Worm (Caenorhabditis elegans) whole organism, late embryonic: ENCODE results near the gene eif-1.

Experiments used
- C38D4.7 ChIP-seq: fragments of 200-800 bp; sonication (Bioruptor generic); optimal IDR thresholded peaks from 2 replicates; lab custom pipeline; 2018; ENCODE audit warnings: mild to moderate bottlenecking, missing genetic modification characterization, moderate library complexity, missing compliant biosample characterization
- F13H6.1 ChIP-seq: sonication (generic microtip); optimal IDR thresholded peaks from 2 replicates; lab custom pipeline; 2016; ENCODE audit warnings: missing genetic modification characterization, missing compliant biosample characterization
- K02D7.2 ChIP-seq: sonication (generic microtip); optimal IDR thresholded peaks from 2 replicates; lab custom pipeline; 2017; ENCODE audit warnings: mild to moderate bottlenecking, missing genetic modification characterization, missing compliant biosample characterization
- T23F11.4 ChIP-seq: fragments of 200-800 bp; sonication (Bioruptor generic); optimal IDR thresholded peaks from 2 replicates; lab custom pipeline; 2018; ENCODE audit warnings: mild to moderate bottlenecking, missing genetic modification characterization, missing compliant biosample characterization
- ama-1 ChIP-seq: fragments of 150-350 bp; optimal IDR thresholded peaks from 2 replicates; lab custom pipeline; 2014
- ceh-18 ChIP-seq: sonication (generic microtip); optimal IDR thresholded peaks from 2 replicates; lab custom pipeline; 2016; ENCODE audit warnings: missing genetic modification characterization, missing compliant biosample characterization
- ceh-24 ChIP-seq: sonication (generic microtip); optimal IDR thresholded peaks from 2 replicates; lab custom pipeline; 2016; ENCODE audit warnings: mild to moderate bottlenecking, missing genetic modification characterization, missing compliant biosample characterization
- ceh-31 ChIP-seq: sonication (generic microtip); optimal IDR thresholded peaks from 2 replicates; lab custom pipeline; 2016; ENCODE audit warnings: missing genetic modification characterization, missing compliant biosample characterization
- ceh-34 ChIP-seq: sonication (generic microtip); optimal IDR thresholded peaks from 2 replicates; lab custom pipeline; 2016; ENCODE audit warnings: mild to moderate bottlenecking, missing genetic modification characterization, missing compliant biosample characterization
- ceh-6 ChIP-seq: fragments of 200-800 bp; sonication (Bioruptor generic); optimal IDR thresholded peaks from 2 replicates; lab custom pipeline; 2018; ENCODE audit warnings: mild to moderate bottlenecking, missing genetic modification characterization, missing compliant biosample characterization
- elt-2 ChIP-seq: sonication (generic microtip); optimal IDR thresholded peaks from 2 replicates; lab custom pipeline; 2016; ENCODE audit warnings: missing genetic modification reagents, missing genetic modification characterization, missing compliant biosample characterization
- elt-4 ChIP-seq: sonication (generic microtip); optimal IDR thresholded peaks from 2 replicates; lab custom pipeline; 2016; ENCODE audit warnings: missing genetic modification characterization, missing compliant biosample characterization
- eyg-1 ChIP-seq: sonication (generic microtip); optimal IDR thresholded peaks from 2 replicates; lab custom pipeline; 2016; ENCODE audit warnings: missing genotype, missing genetic modification characterization, missing compliant biosample characterization
- fax-1 ChIP-seq: sonication (generic microtip); optimal IDR thresholded peaks from 2 replicates; lab custom pipeline; 2016; ENCODE audit warnings: missing genotype, missing genetic modification characterization, missing compliant biosample characterization
- fkh-6 ChIP-seq: sonication (generic microtip); optimal IDR thresholded peaks from 2 replicates; lab custom pipeline; 2016; ENCODE audit warnings: missing genetic modification characterization, missing compliant biosample characterization
- hlh-15 ChIP-seq: sonication (generic microtip); optimal IDR thresholded peaks from 2 replicates; lab custom pipeline; 2016; ENCODE audit warnings: missing genetic modification characterization, missing compliant biosample characterization
- hlh-6 ChIP-seq: sonication (generic microtip); optimal IDR thresholded peaks from 2 replicates; lab custom pipeline; 2016; ENCODE audit warnings: missing genotype, missing genetic modification characterization, missing compliant biosample characterization
- lin-11 ChIP-seq: fragments of 200-800 bp; sonication (Bioruptor generic); optimal IDR thresholded peaks from 2 replicates; lab custom pipeline; 2018; ENCODE audit warnings: mild to moderate bottlenecking, missing genetic modification characterization, missing compliant biosample characterization
- madf-2 ChIP-seq: sonication (generic microtip); optimal IDR thresholded peaks from 2 replicates; lab custom pipeline; 2017; ENCODE audit warnings: missing genetic modification characterization, missing compliant biosample characterization
- mec-3 ChIP-seq: sonication (generic microtip); optimal IDR thresholded peaks from 2 replicates; lab custom pipeline; 2016; ENCODE audit warnings: borderline replicate concordance, missing genetic modification characterization, missing compliant biosample characterization
- nhr-232 ChIP-seq: sonication (generic microtip); optimal IDR thresholded peaks from 2 replicates; lab custom pipeline; 2016; ENCODE audit warnings: missing genetic modification characterization, missing compliant biosample characterization
- npax-4 ChIP-seq: sonication (generic microtip); optimal IDR thresholded peaks from 2 replicates; lab custom pipeline; 2016; ENCODE audit warnings: missing genetic modification characterization, missing compliant biosample characterization
- odd-2 ChIP-seq: sonication (generic microtip); optimal IDR thresholded peaks from 2 replicates; lab custom pipeline; 2017; ENCODE audit warnings: antibody characterized with exemption, mild to moderate bottlenecking, missing genetic modification characterization, missing compliant biosample characterization
- pag-3 ChIP-seq: sonication (generic microtip); optimal IDR thresholded peaks from 2 replicates; lab custom pipeline; 2016; ENCODE audit warnings: missing compliant biosample characterization, missing genetic modification characterization, borderline replicate concordance
- pha-4 ChIP-seq: fragments of 150-350 bp; optimal IDR thresholded peaks from 2 replicates; lab custom pipeline; 2018; ENCODE audit warnings: missing biosample characterization, missing genetic modification reagents, missing genetic modification characterization
- pqm-1 ChIP-seq: sonication (generic microtip); optimal IDR thresholded peaks from 2 replicates; lab custom pipeline; 2016; ENCODE audit warnings: missing genetic modification characterization, missing compliant biosample characterization
- pros-1 ChIP-seq: fragments of 150-350 bp; optimal IDR thresholded peaks from 2 replicates; lab custom pipeline; 2014; ENCODE audit warnings: missing biosample characterization, missing genetic modification reagents, missing genetic modification characterization
- ref-2 ChIP-seq: sonication (generic microtip); optimal IDR thresholded peaks from 2 replicates; lab custom pipeline; 2016; ENCODE audit warnings: missing genetic modification characterization, missing compliant biosample characterization
- sdc-2 ChIP-seq: sonication (generic microtip); optimal IDR thresholded peaks from 2 replicates; lab custom pipeline; 2016; ENCODE audit warnings: missing genotype, missing genetic modification characterization, missing compliant biosample characterization
- sox-2 ChIP-seq: fragments of 200-800 bp; sonication (Bioruptor generic); IDR thresholded peaks from 2 replicates; pipeline ENCODE4 v1.3.6; 2022; ENCODE audit warnings: missing genetic modification reagents, missing genetic modification characterization, missing compliant biosample characterization
- sox-4 ChIP-seq: sonication (generic microtip); optimal IDR thresholded peaks from 2 replicates; lab custom pipeline; 2017; ENCODE audit warnings: mild to moderate bottlenecking, missing genetic modification characterization, inconsistent platforms, missing compliant biosample characterization
- tbx-2 ChIP-seq: sonication (generic microtip); optimal IDR thresholded peaks from 2 replicates; lab custom pipeline; 2016; ENCODE audit warnings: missing genetic modification characterization, missing compliant biosample characterization
- tbx-7 ChIP-seq: sonication (generic microtip); optimal IDR thresholded peaks from 2 replicates; lab custom pipeline; 2016; ENCODE audit warnings: missing genotype, missing genetic modification characterization, missing compliant biosample characterization
- unc-42 ChIP-seq: sonication (generic microtip); optimal IDR thresholded peaks from 2 replicates; lab custom pipeline; 2016; ENCODE audit warnings: missing genotype, missing genetic modification characterization, missing compliant biosample characterization
- unc-55 ChIP-seq: sonication (generic microtip); optimal IDR thresholded peaks from 2 replicates; lab custom pipeline; 2017; ENCODE audit warnings: missing biosample characterization, missing genetic modification reagents, missing genetic modification characterization
- unc-86 ChIP-seq: sonication (generic microtip); optimal IDR thresholded peaks from 2 replicates; lab custom pipeline; 2016; ENCODE audit warnings: missing genetic modification characterization, missing compliant biosample characterization

Gene eif-1

ce11 chrII:5032669-5033068 lies 39.3 kb upstream of the eif-1 start (continued):
- TF ChIP-seq npax-4 (tag; lab: Kevin White, UChicago) (peak; percentile 73), tbx-2 (peak; percentile 85), K02D7.2 (tag; lab: Kevin White, UChicago) (peak; percentile 86), mec-3 (tag; lab: Kevin White, UChicago) (peak; percentile 58), hlh-6 (tag; lab: Kevin White, UChicago) (peak; percentile 97), eyg-1 (peak; percentile 88), sox-2 (peak; percentile 54), unc-86 (tag; lab: Kevin White, UChicago) (peak; percentile 89), ceh-18 (peak; percentile 91), elt-4 (tag; lab: Kevin White, UChicago) (peak; percentile 15), elt-2 (tag; lab: Kevin White, UChicago) (peak; percentile 100), ama-1 (lab: Kevin White, UChicago) (no peak), fax-1 (tag; lab: Kevin White, UChicago) (peak; percentile 82), T23F11.4 (GFP tag; lab: Kevin White, UChicago) (peak; percentile 77), madf-2 (peak; percentile 81), ceh-31 (tag; lab: Kevin White, UChicago) (peak; percentile 75), odd-2 (peak; percentile 54), sox-4 (tag; lab: Kevin White, UChicago) (peak; percentile 88), pqm-1 (tag; lab: Kevin White, UChicago) (peak; percentile 73), ceh-6 (GFP tag; lab: Kevin White, UChicago) (peak; percentile 90)

- no peak for TF ChIP-seq elt-2 (tag; lab: Kevin White, UChicago)
- no peak for TF ChIP-seq pros-1 (tag; lab: Kevin White, UChicago)
- TF ChIP-seq hlh-6 (tag; lab: Kevin White, UChicago) = no peak
These were observed 38.2 kb upstream of the eif-1 start, which contains the start of gene wdr-83 for ce11 chrII:5031612-5032011. wdr-83 (minus strand) TSS chrII:5031712.

- no peak for TF ChIP-seq pag-3 (tag; lab: Kevin White, UChicago)
- TF ChIP-seq fkh-6 = no peak
These were observed 34.6 kb upstream of the eif-1 start for ce11 chrII:5027952-5028351.

ce11 chrII:5022381-5022855 lies 29.0 kb upstream of the eif-1 start, which contains the start of the genes nsy-1 and F59A6.13:
nsy-1 (plus strand) TSS chrII:5022757.
F59A6.13 (plus strand) TSS chrII:5022805.
- TF ChIP-seq lin-11 (tag; lab: Kevin White, UChicago) (no peak), fax-1 (tag; lab: Kevin White, UChicago) (no peak), T23F11.4 (GFP tag; lab: Kevin White, UChicago) (no peak), F13H6.1 (tag; lab: Kevin White, UChicago) (no peak), nhr-232 (tag; lab: Kevin White, UChicago) (no peak), ceh-6 (GFP tag; lab: Kevin White, UChicago) (no peak), pha-4 (tag; lab: Kevin White, UChicago) (no peak), tbx-7 (no peak), unc-86 (tag; lab: Kevin White, UChicago) (no peak), elt-4 (tag; lab: Kevin White, UChicago) (no peak), ref-2 (tag; lab: Kevin White, UChicago) (no peak), unc-42 (tag; lab: Kevin White, UChicago) (no peak), sdc-2 (tag; lab: Kevin White, UChicago) (no peak), hlh-15 (tag; lab: Kevin White, UChicago) (no peak), pros-1 (tag; lab: Kevin White, UChicago) (no peak), ceh-24 (no peak), tbx-2 (no peak), C38D4.7 (GFP tag; lab: Kevin White, UChicago) (no peak), ceh-34 (tag; lab: Kevin White, UChicago) (no peak), unc-55 (GFP tag; lab: Kevin White, UChicago) (no peak)
